Worm (Caenorhabditis elegans): Measurements from ENCODE around the gene oac-46.
A peak's percentile ranks its signal among the peaks of the same experiment; 100 is the strongest.

The oac-46 gene

DNA sequence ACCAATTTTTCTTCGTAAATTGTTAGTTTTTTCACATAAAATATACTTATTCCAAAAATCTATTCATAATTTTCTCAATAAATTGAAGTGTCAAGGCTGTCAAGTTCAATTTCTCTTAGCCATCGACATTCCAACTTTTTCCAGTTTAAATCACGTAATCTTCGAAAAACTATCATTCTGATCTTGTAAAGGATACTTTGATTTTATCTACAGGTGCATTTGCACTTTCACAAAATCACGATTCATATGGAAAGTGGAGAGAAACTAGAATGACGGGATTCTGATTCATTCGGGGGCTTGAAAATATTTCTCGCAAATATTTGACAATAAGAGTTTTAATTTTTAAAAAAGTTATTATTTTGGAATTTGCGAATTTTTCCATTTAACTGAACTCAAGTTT is 1.3 kb upstream of the oac-46 start:
- no peak for TF ChIP-seq tbx-8 (GFP tag; optimal IDR thresholded peaks at IDR 0.05)
- TF ChIP-seq hlh-1 (tag; optimal IDR thresholded peaks at IDR 0.05) = no peak
- no peak for TF ChIP-seq lsy-2 (tag; optimal IDR thresholded peaks at IDR 0.05)
- no peak for TF ChIP-seq nhr-76 (tag; optimal IDR thresholded peaks at IDR 0.05)
- no peak for TF ChIP-seq cnd-1 (tag; optimal IDR thresholded peaks at IDR 0.05)
- no peak for TF ChIP-seq blmp-1 (tag; optimal IDR thresholded peaks at IDR 0.05)
- TF ChIP-seq ceh-43 (GFP tag; optimal IDR thresholded peaks at IDR 0.05) = no peak
- TF ChIP-seq ceh-39 (tag; optimal IDR thresholded peaks at IDR 0.05) = no peak

DNA sequence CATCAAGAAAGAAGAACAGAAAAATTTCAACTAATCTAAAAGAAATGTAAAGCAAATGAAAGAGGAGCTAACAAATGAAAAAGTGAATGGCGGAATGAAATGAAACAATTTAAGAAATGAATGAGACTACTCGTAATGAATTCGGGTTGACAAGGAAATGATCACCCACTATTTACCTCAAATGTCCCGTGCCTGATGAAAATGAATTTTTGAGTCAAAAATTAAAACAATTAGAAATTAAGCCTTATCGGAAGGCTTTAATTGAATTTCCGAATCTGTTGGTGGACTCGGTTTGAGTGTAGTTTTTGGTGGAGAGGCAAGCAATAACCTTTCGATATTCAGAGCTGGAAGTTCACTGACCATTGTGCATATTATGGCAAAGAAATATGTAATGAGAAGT is 2.9 kb downstream of the oac-46 start:
- no peak for TF ChIP-seq ces-1 (GFP tag; optimal IDR thresholded peaks at IDR 0.05)
- no peak for TF ChIP-seq ztf-11 (tag; optimal IDR thresholded peaks at IDR 0.05)
- no peak for TF ChIP-seq ceh-83 (GFP tag; optimal IDR thresholded peaks at IDR 0.05)
- no peak for TF ChIP-seq pha-4 (tag; optimal IDR thresholded peaks at IDR 0.05)
- no peak for TF ChIP-seq blmp-1 (tag; optimal IDR thresholded peaks at IDR 0.05)
- no peak for TF ChIP-seq bed-3 (GFP tag; optimal IDR thresholded peaks at IDR 0.05)
- TF ChIP-seq unc-39 (tag; optimal IDR thresholded peaks at IDR 0.05) = no peak
- TF ChIP-seq lin-32 (GFP tag; optimal IDR thresholded peaks at IDR 0.05) = no peak
- TF ChIP-seq hlh-1 (tag; optimal IDR thresholded peaks at IDR 0.05) = no peak
- no peak for TF ChIP-seq snpc-4 (tag; optimal IDR thresholded peaks at IDR 0.05)
- TF ChIP-seq ham-2 (GFP tag; optimal IDR thresholded peaks at IDR 0.05) = no peak
- no peak for TF ChIP-seq unc-120 (tag; optimal IDR thresholded peaks at IDR 0.05; ENCODE audit: poor library complexity, severe bottlenecking)
- no peak for TF ChIP-seq elt-1 (tag; optimal IDR thresholded peaks at IDR 0.05; ENCODE audit: borderline replicate concordance, insufficient read depth)
- TF ChIP-seq zip-8 (tag; optimal IDR thresholded peaks at IDR 0.05) = no peak
- TF ChIP-seq cnd-1 (tag; optimal IDR thresholded peaks at IDR 0.05) = no peak
- TF ChIP-seq elt-3 (tag; optimal IDR thresholded peaks at IDR 0.05) = no peak
- TF ChIP-seq ceh-43 (GFP tag; optimal IDR thresholded peaks at IDR 0.05) = no peak

DNA sequence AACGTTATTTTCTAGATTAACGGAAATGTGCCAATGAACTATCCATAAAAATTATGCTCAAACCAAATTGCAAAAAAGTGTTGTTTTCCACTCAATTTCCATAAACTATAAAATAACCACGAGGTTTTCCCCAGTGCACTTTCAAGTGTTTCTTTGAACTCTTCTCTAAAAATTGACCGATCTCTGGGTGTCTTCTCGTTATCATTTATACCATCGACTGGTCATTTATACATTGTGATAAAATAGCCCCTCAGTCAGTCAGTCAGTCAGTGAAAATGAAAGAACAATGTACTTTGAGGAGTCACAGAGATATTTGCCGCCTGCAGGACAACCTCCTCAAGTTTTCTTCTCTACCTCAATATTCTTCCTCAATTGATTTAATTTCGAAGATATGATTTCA is 6.0 kb downstream of the oac-46 start:
- no peak for TF ChIP-seq elt-1 (tag; optimal IDR thresholded peaks at IDR 0.05; ENCODE audit: borderline replicate concordance, insufficient read depth)
- no peak for TF ChIP-seq ces-1 (GFP tag; optimal IDR thresholded peaks at IDR 0.05)
- no peak for TF ChIP-seq flh-1 (GFP tag; optimal IDR thresholded peaks at IDR 0.05)
- TF ChIP-seq lin-32 (GFP tag; optimal IDR thresholded peaks at IDR 0.05) = no peak
- no peak for TF ChIP-seq ztf-11 (tag; optimal IDR thresholded peaks at IDR 0.05)
- TF ChIP-seq lsy-2 (tag; optimal IDR thresholded peaks at IDR 0.05) = no peak

DNA sequence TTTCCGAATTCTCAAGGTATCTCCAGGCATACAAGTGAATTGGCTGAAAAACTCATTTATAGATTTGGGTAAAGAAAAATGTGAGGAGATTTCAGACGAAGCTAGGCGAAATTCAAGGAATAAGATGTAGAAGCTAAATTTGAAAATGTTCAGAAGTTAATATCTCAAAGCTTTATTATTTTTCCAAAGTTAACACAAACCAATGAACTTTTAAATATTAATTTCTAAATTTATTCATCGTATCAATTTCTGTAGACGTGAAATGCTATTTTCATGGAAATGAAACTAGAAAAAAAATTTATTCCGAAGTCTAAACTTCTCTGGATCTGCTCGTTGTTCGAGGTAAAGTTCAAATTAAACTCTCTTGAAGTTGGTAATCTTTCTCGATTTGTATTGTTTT is 6.6 kb downstream of the oac-46 start, which contains the start of gene agxt-1:
agxt-1 (plus strand) TSS at position 301 of the 400 bp plus-strand sequence.
- TF ChIP-seq elt-3 (tag; optimal IDR thresholded peaks at IDR 0.05) = no peak
- TF ChIP-seq unc-62 (GFP tag; optimal IDR thresholded peaks at IDR 0.05) = no peak
- TF ChIP-seq bed-3 (GFP tag; optimal IDR thresholded peaks at IDR 0.05) = no peak
- TF ChIP-seq lin-32 (GFP tag; optimal IDR thresholded peaks at IDR 0.05) = no peak
- TF ChIP-seq nhr-12 (tag; optimal IDR thresholded peaks at IDR 0.05) = no peak
- no peak for TF ChIP-seq ztf-11 (tag; optimal IDR thresholded peaks at IDR 0.05)
- TF ChIP-seq unc-39 (tag; optimal IDR thresholded peaks at IDR 0.05) = no peak
- no peak for TF ChIP-seq mep-1 (tag; optimal IDR thresholded peaks at IDR 0.05)
- TF ChIP-seq M03D4.4 (tag; optimal IDR thresholded peaks at IDR 0.05) = no peak
- no peak for TF ChIP-seq mls-2 (tag; optimal IDR thresholded peaks at IDR 0.05)
- TF ChIP-seq tbx-8 (GFP tag; optimal IDR thresholded peaks at IDR 0.05) = no peak
- TF ChIP-seq ham-2 (GFP tag; optimal IDR thresholded peaks at IDR 0.05) = no peak
- TF ChIP-seq nhr-237 (tag; optimal IDR thresholded peaks at IDR 0.05) = no peak
- TF ChIP-seq blmp-1 (tag; optimal IDR thresholded peaks at IDR 0.05) = no peak
- no peak for TF ChIP-seq hlh-1 (tag; optimal IDR thresholded peaks at IDR 0.05)
- TF ChIP-seq ces-1 (GFP tag; optimal IDR thresholded peaks at IDR 0.05) = no peak
- TF ChIP-seq cnd-1 (tag; optimal IDR thresholded peaks at IDR 0.05) = no peak
- no peak for TF ChIP-seq lin-13 (tag; optimal IDR thresholded peaks at IDR 0.05)

DNA sequence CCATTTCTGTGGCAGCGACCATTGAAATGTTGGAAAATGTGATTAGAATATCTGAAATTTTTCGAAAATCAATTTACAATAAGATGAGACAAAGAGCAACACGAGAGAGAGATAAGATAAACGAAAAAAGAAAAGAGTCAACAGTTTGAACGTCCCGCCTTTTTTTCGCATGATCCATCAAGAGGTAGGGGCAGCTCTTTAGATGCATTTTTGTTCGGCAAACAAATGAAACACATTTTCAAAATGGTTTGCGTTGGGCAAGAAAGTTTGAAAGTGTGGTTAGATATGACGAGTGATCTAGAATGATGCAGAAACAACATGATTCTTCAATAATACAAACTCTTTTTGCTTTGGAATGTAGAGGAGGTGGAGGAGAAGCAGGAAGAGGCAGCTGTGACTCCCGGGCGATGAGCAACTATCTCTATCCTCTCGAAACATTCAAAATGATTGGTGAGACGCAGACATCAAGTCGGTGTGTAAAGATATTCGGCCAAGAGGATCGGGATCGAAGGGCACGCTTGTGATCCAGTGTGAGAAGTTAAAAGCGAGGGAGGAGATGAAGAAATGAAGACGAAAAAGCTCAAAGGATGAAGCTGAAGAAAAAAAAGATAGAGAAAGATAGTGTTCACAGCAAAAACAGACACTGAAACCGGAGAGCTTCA is 7.3 kb downstream of the oac-46 start, which contains the start of gene F46C5.6:
F46C5.6 (minus strand) TSS at position 51 of the 662 bp plus-strand sequence.
- TF ChIP-seq hlh-1 (tag; optimal IDR thresholded peaks at IDR 0.05) = peak; percentile 90
- TF ChIP-seq unc-120 (tag; optimal IDR thresholded peaks at IDR 0.05; ENCODE audit: poor library complexity, severe bottlenecking) = peak; percentile 83
- peak; percentile 48 for TF ChIP-seq unc-62 (GFP tag; optimal IDR thresholded peaks at IDR 0.05)
- no peak for TF ChIP-seq lin-32 (GFP tag; optimal IDR thresholded peaks at IDR 0.05)

All from whole organism, mixed stage, embryonic.